Worm (Caenorhabditis elegans) whole organism, L1 larva: ENCODE data around the gene Y22D7AR.14.

Experiments used
- blmp-1 ChIP-seq: fragments of 150-350 bp; optimal IDR thresholded peaks from 2 replicates; lab custom pipeline; 2014; ENCODE audit warnings: missing biosample characterization, missing genetic modification characterization
- elt-2 ChIP-seq: sonication (generic microtip); optimal IDR thresholded peaks from 2 replicates; lab custom pipeline; 2016; ENCODE audit warnings: missing genetic modification characterization, mild to moderate bottlenecking, inconsistent platforms, missing compliant biosample characterization, missing genetic modification reagents
- fkh-10 ChIP-seq: sonication (generic microtip); optimal IDR thresholded peaks from 2 replicates; lab custom pipeline; 2017; ENCODE audit warnings: missing biosample characterization, missing genetic modification reagents, missing genetic modification characterization
- fkh-4 ChIP-seq: sonication (generic microtip); optimal IDR thresholded peaks from 2 replicates; lab custom pipeline; 2016; ENCODE audit warnings: missing compliant biosample characterization, missing genetic modification characterization, borderline replicate concordance
- jun-1 ChIP-seq: fragments of 150-350 bp; optimal IDR thresholded peaks from 2 replicates; lab custom pipeline; 2014; ENCODE audit warnings: missing biosample characterization, missing genetic modification reagents, missing genetic modification characterization
- lin-13 ChIP-seq: fragments of 150-350 bp; optimal IDR thresholded peaks from 2 replicates; lab custom pipeline; 2014; ENCODE audit warnings: missing biosample characterization, missing genetic modification reagents, missing genetic modification characterization
- lin-15B ChIP-seq: fragments of 150-350 bp; sonication (generic microtip); optimal IDR thresholded peaks from 3 replicates; lab custom pipeline; 2014; ENCODE audit warnings: missing biosample characterization, missing genetic modification characterization
- nhr-28 ChIP-seq: fragments of 150-350 bp; optimal IDR thresholded peaks from 2 replicates; lab custom pipeline; 2014; ENCODE audit warnings: missing biosample characterization, missing genetic modification characterization
- nhr-76 ChIP-seq: sonication (generic microtip); optimal IDR thresholded peaks from 2 replicates; lab custom pipeline; 2017; ENCODE audit warnings: missing biosample characterization, missing genetic modification characterization
- nhr-84 ChIP-seq: sonication (generic microtip); optimal IDR thresholded peaks from 2 replicates; lab custom pipeline; 2017; ENCODE audit warnings: missing biosample characterization, missing genetic modification characterization
- tbx-2 ChIP-seq: sonication (generic microtip); optimal IDR thresholded peaks from 2 replicates; lab custom pipeline; 2016; ENCODE audit warnings: missing genetic modification characterization, missing compliant biosample characterization
- unc-62 ChIP-seq: fragments of 150-350 bp; optimal IDR thresholded peaks from 2 replicates; lab custom pipeline; 2014; ENCODE audit warnings: missing biosample characterization, missing genetic modification reagents, missing genetic modification characterization
- ztf-4 ChIP-seq: fragments of 150-350 bp; optimal IDR thresholded peaks from 2 replicates; lab custom pipeline; 2014; ENCODE audit warnings: missing biosample characterization, missing genetic modification characterization

- TF ChIP-seq lin-13 (GFP tag; lab: Kevin White, UChicago) (no peak), lin-15B (no peak), blmp-1 (no peak), nhr-76 (no peak), elt-2 (tag; lab: Kevin White, UChicago) (no peak), nhr-28 (tag; lab: Kevin White, UChicago) (no peak), fkh-10 (no peak), jun-1 (no peak), ztf-4 (tag; lab: Kevin White, UChicago) (no peak), unc-62 (GFP tag; lab: Kevin White, UChicago) (no peak), fkh-4 (tag; lab: Kevin White, UChicago) (no peak), tbx-2 (tag; lab: Kevin White, UChicago) (no peak), nhr-84 (no peak)
Observed at ce11 chrIII:1705799-1706198, 16.0 kb upstream of the Y22D7AR.14 start, which contains the start of the genes fbxa-13 and Y22D7AR.2.
